Worm (Caenorhabditis elegans): ENCODE data around the gene W09H1.1.

ce11 chrII:13215792-13216191 lies 34.4 kb upstream of the W09H1.1 start, which contains the start of gene F15D4.2:
- no peak for TF ChIP-seq chd-7 (tag; optimal IDR thresholded peaks at IDR 0.05)
- no peak for TF ChIP-seq ztf-6 (GFP tag; IDR thresholded peaks at IDR 0.05)
- no peak for TF ChIP-seq unc-130 (GFP tag; optimal IDR thresholded peaks at IDR 0.05)
- no peak for TF ChIP-seq pha-4 (tag; optimal IDR thresholded peaks at IDR 0.05)
- TF ChIP-seq lin-35 (GFP tag; optimal IDR thresholded peaks at IDR 0.05): no peak
- no peak for TF ChIP-seq lin-26 (GFP tag; IDR thresholded peaks at IDR 0.05)
- no peak for TF ChIP-seq snpc-4 (GFP tag; optimal IDR thresholded peaks at IDR 0.05)
- TF ChIP-seq snpc-4 (tag; optimal IDR thresholded peaks at IDR 0.05): no peak
- no peak for TF ChIP-seq ccch-3 (GFP tag; optimal IDR thresholded peaks at IDR 0.05)
- TF ChIP-seq rec-8 (tag; optimal IDR thresholded peaks at IDR 0.05): no peak
- no peak for TF ChIP-seq nhr-179 (tag; optimal IDR thresholded peaks at IDR 0.05)
- TF ChIP-seq ztf-3 (GFP tag; optimal IDR thresholded peaks at IDR 0.05): no peak
- no peak for TF ChIP-seq ekl-4 (GFP tag; IDR thresholded peaks at IDR 0.05)

All from whole organism, young adult.